Worm (Caenorhabditis elegans) whole organism, L3 larva: ENCODE measurements around the gene R13H4.6.

Source experiments
- ama-1 ChIP-seq: fragments of 150-350 bp; optimal IDR thresholded peaks from 2 replicates; lab custom pipeline; 2018
- ceh-16 ChIP-seq: sonication (generic microtip); optimal IDR thresholded peaks from 2 replicates; lab custom pipeline; 2017; ENCODE audit warnings: missing biosample characterization, missing genetic modification characterization
- ceh-82 ChIP-seq: fragments of 150-350 bp; optimal IDR thresholded peaks from 2 replicates; lab custom pipeline; 2014; ENCODE audit warnings: missing biosample characterization, missing genetic modification characterization
- elt-1 ChIP-seq: fragments of 150-350 bp; optimal IDR thresholded peaks from 2 replicates; lab custom pipeline; 2014; ENCODE audit warnings: missing biosample characterization, missing genetic modification characterization
- elt-2 ChIP-seq: sonication (generic microtip); optimal IDR thresholded peaks from 2 replicates; lab custom pipeline; 2016; ENCODE audit warnings: missing genetic modification reagents, mild to moderate bottlenecking, missing genetic modification characterization, missing compliant biosample characterization
- fkh-10 ChIP-seq: sonication (generic microtip); optimal IDR thresholded peaks from 2 replicates; lab custom pipeline; 2017; ENCODE audit warnings: missing biosample characterization, missing genetic modification reagents, missing genetic modification characterization
- fkh-2 ChIP-seq: fragments of 150-350 bp; optimal IDR thresholded peaks from 2 replicates; lab custom pipeline; 2014; ENCODE audit warnings: missing biosample characterization, missing genetic modification reagents, missing genetic modification characterization
- fos-1 ChIP-seq: fragments of 150-350 bp; optimal IDR thresholded peaks from 2 replicates; lab custom pipeline; 2014; ENCODE audit warnings: missing biosample characterization, missing genetic modification characterization
- hmg-11 ChIP-seq: sonication (generic microtip); optimal IDR thresholded peaks from 2 replicates; lab custom pipeline; 2016; ENCODE audit warnings: missing genetic modification characterization, missing compliant biosample characterization
- jun-1 ChIP-seq: fragments of 150-350 bp; optimal IDR thresholded peaks from 2 replicates; lab custom pipeline; 2014; ENCODE audit warnings: missing biosample characterization, missing genetic modification reagents, missing genetic modification characterization
- lin-39 ChIP-seq: fragments of 150-350 bp; optimal IDR thresholded peaks from 2 replicates; lab custom pipeline; 2018; ENCODE audit warnings: missing biosample characterization, missing genetic modification reagents, missing genetic modification characterization
- lsy-12 ChIP-seq: sonication (generic microtip); optimal IDR thresholded peaks from 2 replicates; lab custom pipeline; 2016; ENCODE audit warnings: mild to moderate bottlenecking, missing genetic modification characterization, missing compliant biosample characterization
- mml-1 ChIP-seq: fragments of 150-350 bp; sonication (generic microtip); optimal IDR thresholded peaks from 3 replicates; lab custom pipeline; 2014; ENCODE audit warnings: missing biosample characterization, missing genetic modification characterization
- nfya-1 ChIP-seq: sonication (generic microtip); optimal IDR thresholded peaks from 2 replicates; lab custom pipeline; 2017; ENCODE audit warnings: missing genetic modification characterization, mild to moderate bottlenecking, missing compliant biosample characterization, antibody characterized with exemption, moderate library complexity; ENCODE audit not compliant: insufficient read depth
- nhr-11 ChIP-seq: fragments of 150-350 bp; optimal IDR thresholded peaks from 2 replicates; lab custom pipeline; 2014; ENCODE audit warnings: missing biosample characterization, missing genetic modification characterization
- nhr-23 ChIP-seq: fragments of 150-350 bp; optimal IDR thresholded peaks from 2 replicates; lab custom pipeline; 2014; ENCODE audit warnings: missing biosample characterization, missing genetic modification reagents, missing genetic modification characterization
- nhr-237 ChIP-seq: fragments of 150-350 bp; optimal IDR thresholded peaks from 2 replicates; lab custom pipeline; 2014; ENCODE audit warnings: missing biosample characterization, missing genetic modification characterization
- nhr-25 ChIP-seq: sonication (generic microtip); optimal IDR thresholded peaks from 2 replicates; lab custom pipeline; 2017; ENCODE audit warnings: missing biosample characterization, missing genetic modification characterization
- nhr-28 ChIP-seq: fragments of 150-350 bp; optimal IDR thresholded peaks from 2 replicates; lab custom pipeline; 2014; ENCODE audit warnings: missing biosample characterization, missing genetic modification characterization
- pha-4 ChIP-seq: fragments of 150-350 bp; optimal IDR thresholded peaks from 2 replicates; lab custom pipeline; 2014; ENCODE audit warnings: missing biosample characterization, missing genetic modification reagents, missing genetic modification characterization
- pqm-1 ChIP-seq: fragments of 150-350 bp; optimal IDR thresholded peaks from 2 replicates; lab custom pipeline; 2017; ENCODE audit warnings: missing biosample characterization, missing genetic modification characterization, inconsistent platforms
- sea-2 ChIP-seq: fragments of 150-350 bp; sonication (generic microtip); optimal IDR thresholded peaks from 4 replicates; lab custom pipeline; 2014; ENCODE audit warnings: missing biosample characterization, missing genetic modification reagents, missing genetic modification characterization
- skn-1 ChIP-seq: fragments of 150-350 bp; optimal IDR thresholded peaks from 2 replicates; lab custom pipeline; 2014; ENCODE audit warnings: missing biosample characterization, missing genetic modification characterization
- snpc-4 ChIP-seq: fragments of 150-350 bp; optimal IDR thresholded peaks from 2 replicates; lab custom pipeline; 2014; ENCODE audit warnings: missing biosample characterization, missing genetic modification characterization
- tbx-2 ChIP-seq: sonication (generic microtip); optimal IDR thresholded peaks from 2 replicates; lab custom pipeline; 2016; ENCODE audit warnings: mild to moderate bottlenecking, missing genetic modification characterization, missing compliant biosample characterization
- unc-62 ChIP-seq: fragments of 150-350 bp; sonication (generic microtip); optimal IDR thresholded peaks from 4 replicates; lab custom pipeline; 2014; ENCODE audit warnings: missing biosample characterization, missing genetic modification reagents, missing genetic modification characterization
- zag-1 ChIP-seq: fragments of 150-350 bp; optimal IDR thresholded peaks from 2 replicates; lab custom pipeline; 2014; ENCODE audit warnings: missing biosample characterization, missing genetic modification characterization

The R13H4.6 gene

ce11 chrV:11843678-11844366 is 19.1 kb upstream of the R13H4.6 start, which contains the start of gene nphp-4:
TSS of gene nphp-4 (minus strand) at chrV:11843728.
- TF ChIP-seq mml-1 (no peak), ama-1 (no peak)

ce11 chrV:11844828-11845227 is 18.1 kb upstream of the R13H4.6 start:
- peak; percentile 8 for TF ChIP-seq jun-1 (tag; lab: Kevin White, UChicago)
- TF ChIP-seq nhr-237 (tag; lab: Kevin White, UChicago) = no peak
- peak; percentile 40 for TF ChIP-seq pha-4 (tag; lab: Kevin White, UChicago)
- TF ChIP-seq snpc-4 (tag; lab: Kevin White, UChicago) = peak; percentile 37
- TF ChIP-seq unc-62 = no peak
- TF ChIP-seq tbx-2 (tag; lab: Kevin White, UChicago) = peak; percentile 4
- TF ChIP-seq hmg-11 (tag; lab: Kevin White, UChicago) = peak; percentile 62
- peak; percentile 42 for TF ChIP-seq nfya-1 (tag; lab: Kevin White, UChicago)
- TF ChIP-seq sea-2 (GFP tag; lab: Kevin White, UChicago) = no peak
- TF ChIP-seq nhr-23 (tag; lab: Kevin White, UChicago) = peak; percentile 28
- peak; percentile 42 for TF ChIP-seq lin-39
- no peak for TF ChIP-seq lsy-12 (tag; lab: Kevin White, UChicago)
- TF ChIP-seq fos-1 (tag; lab: Kevin White, UChicago) = peak; percentile 43
- no peak for TF ChIP-seq mml-1
- peak; percentile 59 for TF ChIP-seq nhr-25 (tag; lab: Kevin White, UChicago)
- TF ChIP-seq elt-2 (tag; lab: Kevin White, UChicago) = peak; percentile 8

- no peak for TF ChIP-seq skn-1 (tag; lab: Kevin White, UChicago)
- TF ChIP-seq nhr-11 (tag; lab: Kevin White, UChicago) = no peak
- TF ChIP-seq unc-62 = no peak
- TF ChIP-seq sea-2 (GFP tag; lab: Kevin White, UChicago) = no peak
- TF ChIP-seq nhr-23 (tag; lab: Kevin White, UChicago) = no peak
- no peak for TF ChIP-seq elt-1
- TF ChIP-seq ceh-16 (tag; lab: Kevin White, UChicago) = no peak
- TF ChIP-seq fkh-2 (tag; lab: Kevin White, UChicago) = no peak
These were observed 17.4 kb upstream of the R13H4.6 start, which contains the start of gene hmp-1 for ce11 chrV:11845492-11845891. TSS of gene hmp-1 (plus strand) at chrV:11845871.

- peak; percentile 77 for TF ChIP-seq pha-4 (tag; lab: Kevin White, UChicago)
- no peak for TF ChIP-seq fkh-10 (GFP tag; lab: Kevin White, UChicago)
These were observed 15.9 kb upstream of the R13H4.6 start for ce11 chrV:11846969-11847368.

- peak; percentile 66 for TF ChIP-seq elt-2 (tag; lab: Kevin White, UChicago)
- TF ChIP-seq pqm-1 (tag; lab: Kevin White, UChicago) = peak; percentile 30
- TF ChIP-seq nfya-1 (tag; lab: Kevin White, UChicago) = no peak
- no peak for TF ChIP-seq sea-2 (GFP tag; lab: Kevin White, UChicago)
These were observed 13.5 kb upstream of the R13H4.6 start for ce11 chrV:11849408-11849807.

- no peak for TF ChIP-seq mml-1
- TF ChIP-seq lin-39 = peak; percentile 15
These were observed 10.6 kb upstream of the R13H4.6 start for ce11 chrV:11852305-11852704.

- TF ChIP-seq elt-2 (tag; lab: Kevin White, UChicago) (peak; percentile 33), pha-4 (tag; lab: Kevin White, UChicago) (peak; percentile 20), nhr-28 (no peak), ceh-16 (tag; lab: Kevin White, UChicago) (no peak), unc-62 (no peak), zag-1 (tag; lab: Kevin White, UChicago) (no peak), ceh-82 (tag; lab: Kevin White, UChicago) (no peak)
These were observed 9.2 kb upstream of the R13H4.6 start for ce11 chrV:11853723-11854122.
